Worm (Caenorhabditis elegans): ENCODE data around the gene gba-4.
A peak's percentile ranks its signal among the peaks of the same experiment; 100 is the strongest.

gba-4 gene

DNA sequence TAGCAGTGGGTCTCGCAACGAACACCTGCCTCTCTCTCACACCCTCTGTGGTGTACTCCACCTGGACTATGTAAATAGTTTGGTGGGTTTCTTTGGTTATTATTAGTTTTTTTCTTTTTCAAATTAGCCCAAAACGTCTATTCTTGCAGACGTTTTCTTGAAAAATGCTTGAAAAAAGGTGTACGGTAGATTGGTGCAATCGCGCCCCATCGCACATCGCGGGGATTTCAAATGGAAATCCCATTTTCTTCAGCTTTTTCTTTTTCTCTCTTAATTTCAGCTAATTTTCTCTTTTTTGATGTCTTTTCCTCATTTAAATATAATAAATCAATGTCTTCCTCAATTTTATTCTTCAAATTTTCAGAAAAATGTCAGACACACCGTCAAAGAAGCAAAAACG is 3.4 kb upstream of the gba-4 start, which contains the start of gene Y4C6B.1:
Gene Y4C6B.1 (plus strand): TSS at position 365 of the 400 bp plus-strand sequence.
- TF ChIP-seq nfya-1 (tag; optimal IDR thresholded peaks at IDR 0.05; ENCODE audit: insufficient read depth), result peak; percentile 22
- TF ChIP-seq lin-15B (tag; optimal IDR thresholded peaks at IDR 0.05), result peak; percentile 30
- no peak for TF ChIP-seq ceh-16 (tag; optimal IDR thresholded peaks at IDR 0.05)

DNA sequence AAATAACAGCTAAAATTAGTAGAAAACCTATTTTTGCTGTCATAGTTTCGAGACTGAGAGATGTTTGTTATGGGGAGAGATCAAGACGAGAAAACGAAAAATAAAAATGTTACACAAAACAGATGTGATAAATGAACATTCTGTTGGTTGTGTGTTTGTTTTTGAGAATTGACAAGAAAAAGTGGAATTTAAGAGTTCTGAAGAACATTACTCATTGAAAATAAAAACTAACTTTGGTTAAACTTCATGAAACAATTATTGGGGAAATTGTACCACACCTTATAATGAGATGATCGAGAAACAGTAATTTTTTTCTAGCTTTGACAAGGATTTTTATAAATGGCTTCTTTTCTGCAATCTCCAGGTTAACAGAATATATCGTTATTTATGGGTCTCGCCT is 2.7 kb upstream of the gba-4 start, which contains the start of gene Y4C6B.7:
Gene Y4C6B.7 (minus strand): TSS at position 101 of the 400 bp plus-strand sequence.
- TF ChIP-seq elt-3 (tag; optimal IDR thresholded peaks at IDR 0.05) (no peak), mdl-1 (tag; optimal IDR thresholded peaks at IDR 0.05) (no peak), daf-12 (tag; optimal IDR thresholded peaks at IDR 0.05) (no peak), nhr-12 (tag; optimal IDR thresholded peaks at IDR 0.05) (no peak), lin-15B (tag; optimal IDR thresholded peaks at IDR 0.05) (no peak), nhr-25 (tag; optimal IDR thresholded peaks at IDR 0.05) (no peak), aly-2 (tag; optimal IDR thresholded peaks at IDR 0.05) (no peak), ceh-28 (tag; optimal IDR thresholded peaks at IDR 0.05) (no peak)

DNA sequence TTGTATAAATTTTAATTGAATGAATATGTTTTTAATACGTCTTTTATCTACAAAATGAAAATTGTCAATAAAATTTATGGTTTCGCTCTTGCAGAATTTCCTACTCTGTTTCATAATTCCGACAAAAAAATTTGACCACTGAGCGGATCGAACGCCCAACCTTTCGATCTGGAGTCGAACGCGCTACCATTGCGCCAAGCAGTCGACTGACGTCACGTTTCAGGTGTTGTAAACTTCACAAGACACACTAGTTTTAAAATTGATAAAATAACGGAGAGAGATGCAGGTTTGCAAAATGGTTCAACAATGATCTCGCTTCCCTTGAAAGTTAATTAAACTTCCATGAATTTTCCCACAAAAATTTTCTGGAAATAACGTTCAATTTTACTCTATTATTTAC is 6.5 kb downstream of the gba-4 start:
- TF ChIP-seq elt-2 (tag; optimal IDR thresholded peaks at IDR 0.05) (peak; percentile 30), nhr-43 (tag; optimal IDR thresholded peaks at IDR 0.05; ENCODE audit: poor library complexity, severe bottlenecking) (peak; percentile 17), nfya-1 (tag; optimal IDR thresholded peaks at IDR 0.05; ENCODE audit: insufficient read depth) (peak; percentile 13), elt-1 (tag; optimal IDR thresholded peaks at IDR 0.05) (no peak), pqm-1 (tag; optimal IDR thresholded peaks at IDR 0.05) (peak; percentile 22), nhr-237 (tag; optimal IDR thresholded peaks at IDR 0.05) (no peak)

DNA sequence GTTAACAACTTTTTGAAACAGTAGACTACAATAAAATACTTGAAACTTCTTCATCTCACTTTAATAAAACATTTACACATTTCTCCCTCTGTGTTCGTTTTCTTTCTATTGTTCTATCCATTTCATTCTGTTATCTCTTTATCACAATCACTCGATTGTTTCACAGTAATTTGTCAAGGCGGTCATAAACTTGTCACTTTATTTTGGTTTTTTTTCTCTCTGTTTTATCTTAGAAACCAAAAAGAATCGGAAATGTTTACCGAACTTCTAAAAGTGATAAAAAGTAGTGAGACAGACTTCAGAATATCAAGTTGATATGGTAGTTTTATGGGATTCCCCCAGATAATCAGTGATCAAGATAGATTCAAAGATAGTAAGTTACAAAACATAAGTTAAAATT is 11.4 kb downstream of the gba-4 start, which contains the start of gene Y4C6B.2:
Gene Y4C6B.2 (plus strand): TSS at position 320 of the 400 bp plus-strand sequence.
- TF ChIP-seq fkh-10 (GFP tag; optimal IDR thresholded peaks at IDR 0.05) (no peak), elt-3 (tag; optimal IDR thresholded peaks at IDR 0.05) (peak in 1 of 3 experiments; percentile 24)

DNA sequence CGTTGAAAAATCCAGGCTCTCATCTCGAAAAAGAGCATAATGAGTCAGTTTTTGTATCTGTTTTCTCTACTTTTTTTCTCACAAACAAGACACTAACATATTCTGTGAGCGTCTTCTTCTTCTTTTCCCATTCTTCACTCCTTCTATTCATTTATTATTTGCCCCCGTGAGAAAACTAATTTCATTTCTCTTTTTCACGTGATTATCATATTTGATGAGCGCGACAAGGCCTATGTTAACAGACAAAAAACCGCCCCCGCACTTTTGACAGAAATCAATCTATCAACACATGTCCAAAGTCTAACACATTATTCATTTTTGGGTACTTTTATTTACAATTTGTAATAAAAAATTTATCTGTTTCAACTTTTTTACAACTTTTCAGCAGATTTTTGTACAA is 13.0 kb downstream of the gba-4 start:
- TF ChIP-seq nhr-76 (tag; optimal IDR thresholded peaks at IDR 0.05) (no peak), ZK546.5 (tag; optimal IDR thresholded peaks at IDR 0.05) (no peak), unc-62 (GFP tag; optimal IDR thresholded peaks at IDR 0.05) (no peak), unc-39 (tag; optimal IDR thresholded peaks at IDR 0.05) (no peak), ama-1 (optimal IDR thresholded peaks at IDR 0.05) (no peak), nhr-12 (tag; optimal IDR thresholded peaks at IDR 0.05) (no peak), nhr-237 (tag; optimal IDR thresholded peaks at IDR 0.05) (no peak), lsy-12 (tag; optimal IDR thresholded peaks at IDR 0.05) (no peak), eor-1 (tag; optimal IDR thresholded peaks at IDR 0.05) (no peak), ceh-16 (tag; optimal IDR thresholded peaks at IDR 0.05) (no peak), nhr-11 (tag; optimal IDR thresholded peaks at IDR 0.05) (no peak), ceh-9 (tag; optimal IDR thresholded peaks at IDR 0.05) (no peak)

DNA sequence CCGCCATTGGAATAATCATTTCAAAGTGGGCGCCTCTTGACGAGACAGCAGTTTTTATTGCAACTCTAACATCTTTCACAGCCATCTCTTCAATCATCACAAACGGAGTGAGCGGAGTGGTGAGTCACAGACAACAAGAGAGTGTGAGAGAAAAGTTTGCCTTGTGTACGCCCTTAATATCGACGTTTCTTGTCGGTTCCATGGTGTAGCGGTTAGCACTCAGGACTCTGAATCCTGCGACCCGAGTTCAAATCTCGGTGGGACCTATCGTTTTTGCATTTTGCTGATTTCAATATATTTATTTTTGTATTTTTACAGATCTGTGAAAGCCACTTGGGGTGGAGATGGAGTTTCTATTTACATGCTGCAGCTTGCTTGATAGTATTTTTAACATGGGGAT is 16.2 kb downstream of the gba-4 start:
- TF ChIP-seq ceh-16 (tag; optimal IDR thresholded peaks at IDR 0.05) (no peak), pqm-1 (tag; optimal IDR thresholded peaks at IDR 0.05) (peak; percentile 52), zag-1 (tag; optimal IDR thresholded peaks at IDR 0.05) (no peak), fkh-10 (GFP tag; optimal IDR thresholded peaks at IDR 0.05) (no peak), pha-4 (tag; optimal IDR thresholded peaks at IDR 0.05) (peak; percentile 63), jun-1 (tag; optimal IDR thresholded peaks at IDR 0.05) (peak; percentile 23), fkh-2 (tag; optimal IDR thresholded peaks at IDR 0.05) (no peak), nhr-25 (tag; optimal IDR thresholded peaks at IDR 0.05) (peak; percentile 34), egl-5 (tag; optimal IDR thresholded peaks at IDR 0.05) (peak; percentile 46), aly-2 (tag; optimal IDR thresholded peaks at IDR 0.05) (no peak), lin-39 (tag; optimal IDR thresholded peaks at IDR 0.05) (no peak), ztf-11 (tag; optimal IDR thresholded peaks at IDR 0.05) (no peak), fos-1 (tag; optimal IDR thresholded peaks at IDR 0.05) (no peak), tbx-2 (tag; optimal IDR thresholded peaks at IDR 0.05) (no peak), nhr-77 (tag; optimal IDR thresholded peaks at IDR 0.05) (no peak), lsy-12 (tag; optimal IDR thresholded peaks at IDR 0.05) (peak; percentile 42), egl-27 (tag; optimal IDR thresholded peaks at IDR 0.05) (no peak), daf-12 (tag; optimal IDR thresholded peaks at IDR 0.05) (no peak), nfya-1 (tag; optimal IDR thresholded peaks at IDR 0.05; ENCODE audit: insufficient read depth) (peak; percentile 63), nhr-76 (tag; optimal IDR thresholded peaks at IDR 0.05) (no peak), skn-1 (tag; optimal IDR thresholded peaks at IDR 0.05) (peak; percentile 39), R02D3.7 (tag; optimal IDR thresholded peaks at IDR 0.05) (no peak), nhr-43 (tag; optimal IDR thresholded peaks at IDR 0.05; ENCODE audit: poor library complexity, severe bottlenecking) (peak; percentile 57), elt-1 (tag; optimal IDR thresholded peaks at IDR 0.05) (no peak), unc-62 (GFP tag; optimal IDR thresholded peaks at IDR 0.05) (no peak), nhr-67 (tag; optimal IDR thresholded peaks at IDR 0.05) (no peak), nhr-12 (tag; optimal IDR thresholded peaks at IDR 0.05) (no peak), elt-2 (tag; optimal IDR thresholded peaks at IDR 0.05) (peak; percentile 10), nhr-237 (tag; optimal IDR thresholded peaks at IDR 0.05) (no peak), nhr-23 (tag; optimal IDR thresholded peaks at IDR 0.05) (no peak), ceh-82 (tag; optimal IDR thresholded peaks at IDR 0.05) (no peak)

Data from whole organism, L3 larva.